Fruit fly (Drosophila melanogaster) whole organism, embryonic: ENCODE measurements around the gene CG5196.

Experiments used
- ATbp ChIP-seq: fragments of 200-800 bp; sonication (Bioruptor generic); optimal IDR thresholded peaks from 2 replicates; lab custom pipeline; 2017; ENCODE audit warnings: missing biosample characterization, mild to moderate bottlenecking, missing genetic modification characterization, missing genetic modification reagents
- Antp ChIP-seq: fragments of 200-800 bp; sonication (Bioruptor generic); optimal IDR thresholded peaks from 3 replicates; lab custom pipeline; 2016; ENCODE audit warnings: missing biosample characterization, missing genetic modification characterization
- CG10267 ChIP-seq: fragments of 200-800 bp; sonication (Bioruptor generic); optimal IDR thresholded peaks from 2 replicates; lab custom pipeline; 2018; ENCODE audit warnings: missing biosample characterization, mild to moderate bottlenecking, missing genetic modification characterization, moderate library complexity
- CG10979 ChIP-seq: fragments of 200-800 bp; sonication (Bioruptor generic); optimal IDR thresholded peaks from 2 replicates; lab custom pipeline; 2018; ENCODE audit warnings: missing biosample characterization, mild to moderate bottlenecking, missing genetic modification characterization, moderate library complexity
- CG11456 ChIP-seq: fragments of 200-800 bp; sonication (Bioruptor generic); IDR thresholded peaks from 3 replicates; pipeline ENCODE4 v1.3.6; 2022; ENCODE audit warnings: missing biosample characterization, missing genetic modification characterization
- CG14667 ChIP-seq: fragments of 200-800 bp; sonication (Bioruptor generic); IDR thresholded peaks from 2 replicates; pipeline ENCODE4 v1.3.6; 2022; ENCODE audit warnings: missing biosample characterization, missing genetic modification characterization
- CG15479 ChIP-seq: fragments of 200-800 bp; sonication (Bioruptor generic); optimal IDR thresholded peaks from 3 replicates; lab custom pipeline; 2019; ENCODE audit warnings: missing biosample characterization, mild to moderate bottlenecking, missing genetic modification characterization, moderate library complexity
- CG1832 ChIP-seq: fragments of 200-800 bp; sonication (Bioruptor generic); optimal IDR thresholded peaks from 2 replicates; lab custom pipeline; 2017; ENCODE audit warnings: missing biosample characterization, mild to moderate bottlenecking, missing genetic modification characterization, inconsistent platforms
- CG2129 ChIP-seq: fragments of 200-800 bp; sonication (Bioruptor generic); IDR thresholded peaks from 2 replicates; pipeline ENCODE4 v1.3.6; 2022; ENCODE audit warnings: missing biosample characterization, missing genetic modification characterization; ENCODE audit not compliant: partially characterized antibody
- CG31441 ChIP-seq: fragments of 200-800 bp; sonication (Bioruptor generic); IDR thresholded peaks from 2 replicates; pipeline ENCODE4 v1.3.6; 2022; ENCODE audit warnings: missing biosample characterization, missing genetic modification characterization
- CG32767 ChIP-seq: fragments of 200-800 bp; sonication (Bioruptor generic); IDR thresholded peaks from 2 replicates; pipeline ENCODE4 v1.3.6; 2022; ENCODE audit warnings: missing biosample characterization, missing genetic modification characterization
- CG3281 ChIP-seq: fragments of 200-800 bp; sonication (Bioruptor generic); optimal IDR thresholded peaks from 3 replicates; lab custom pipeline; 2017; ENCODE audit warnings: missing biosample characterization, mild to moderate bottlenecking, missing genetic modification characterization
- CG34224 ChIP-seq: fragments of 200-800 bp; sonication (Bioruptor generic); IDR thresholded peaks from 3 replicates; pipeline ENCODE4 v1.3.6; 2022; ENCODE audit warnings: missing biosample characterization, missing genetic modification characterization; ENCODE audit not compliant: partially characterized antibody
- CG3838 ChIP-seq: fragments of 200-800 bp; sonication (Bioruptor generic); optimal IDR thresholded peaks from 3 replicates; lab custom pipeline; 2016; ENCODE audit warnings: missing biosample characterization, missing genetic modification characterization
- CG43689 ChIP-seq: fragments of 200-800 bp; sonication (Bioruptor generic); IDR thresholded peaks from 2 replicates; pipeline ENCODE4 v1.3.6; 2022; ENCODE audit warnings: missing biosample characterization, missing genetic modification characterization
- CG6813 ChIP-seq: fragments of 200-800 bp; sonication (Bioruptor generic); optimal IDR thresholded peaks from 2 replicates; lab custom pipeline; 2017; ENCODE audit warnings: missing biosample characterization, missing genetic modification characterization, mild to moderate bottlenecking, moderate library complexity, missing genetic modification reagents
- CG7271 ChIP-seq: fragments of 200-800 bp; sonication (Bioruptor generic); optimal IDR thresholded peaks from 2 replicates; lab custom pipeline; 2018; ENCODE audit warnings: missing biosample characterization, mild to moderate bottlenecking, missing genetic modification characterization, moderate library complexity
- CG7372 ChIP-seq: fragments of 200-800 bp; sonication (Bioruptor generic); IDR thresholded peaks from 2 replicates; pipeline ENCODE4 v1.3.6; 2022; ENCODE audit warnings: missing biosample characterization, missing genetic modification characterization
- CG8944 ChIP-seq: fragments of 200-800 bp; sonication (Bioruptor generic); optimal IDR thresholded peaks from 3 replicates; lab custom pipeline; 2016; ENCODE audit warnings: missing biosample characterization, missing genetic modification characterization
- CG9876 ChIP-seq: fragments of 200-800 bp; sonication (Bioruptor generic); optimal IDR thresholded peaks from 2 replicates; lab custom pipeline; 2016; ENCODE audit warnings: missing biosample characterization, missing genetic modification characterization
- D19B ChIP-seq: fragments of 200-800 bp; sonication (Bioruptor generic); optimal IDR thresholded peaks from 2 replicates; lab custom pipeline; 2017; ENCODE audit warnings: missing biosample characterization, mild to moderate bottlenecking, missing genetic modification characterization
- Dip3 ChIP-seq: fragments of 200-800 bp; sonication (Bioruptor generic); optimal IDR thresholded peaks from 3 replicates; lab custom pipeline; 2016; ENCODE audit warnings: missing biosample characterization, missing genetic modification characterization
- Dll ChIP-seq: fragments of 200-800 bp; sonication (Bioruptor generic); IDR thresholded peaks from 4 replicates; pipeline ENCODE4 v1.3.6; 2022; ENCODE audit warnings: missing biosample characterization, missing genetic modification characterization; ENCODE audit not compliant: partially characterized antibody
- Drgx ChIP-seq: fragments of 200-800 bp; sonication (Bioruptor generic); IDR thresholded peaks from 2 replicates; pipeline ENCODE4 v1.3.6; 2022; ENCODE audit warnings: missing biosample characterization, missing genetic modification characterization
- E2f2 ChIP-seq: fragments of 200-800 bp; sonication (Bioruptor generic); IDR thresholded peaks from 2 replicates; pipeline ENCODE4 v1.3.6; 2022; ENCODE audit warnings: missing biosample characterization, missing genetic modification characterization
- Eip74EF ChIP-seq, 2 experiments: fragments of 200-800 bp in 1 of 2; fragments of >200 bp in 1 of 2; sonication (Bioruptor generic) in 1 of 2; optimal IDR thresholded peaks; 2 replicates each; lab custom pipeline; 2017 to 2019; ENCODE audit warnings: missing biosample characterization in 2 of 2, missing genetic modification characterization in 2 of 2, mild to moderate bottlenecking in 1 of 2, moderate library complexity in 1 of 2
- Ets65A ChIP-seq: fragments of 200-800 bp; sonication (Bioruptor generic); peaks from one replicate; lab custom pipeline; 2016; ENCODE audit warnings: missing biosample characterization, missing genetic modification characterization
- Fer3 ChIP-seq: fragments of 200-800 bp; sonication (Bioruptor generic); optimal IDR thresholded peaks from 2 replicates; lab custom pipeline; 2018; ENCODE audit warnings: missing biosample characterization, mild to moderate bottlenecking, missing genetic modification characterization, moderate library complexity
- GATAe ChIP-seq: fragments of 200-800 bp; sonication (Bioruptor generic); conservative IDR thresholded peaks from 2 replicates; pipeline ENCODE4 v1.3.6; 2022; ENCODE audit warnings: missing biosample characterization, missing genetic modification characterization
- Hr39 ChIP-seq: fragments of >200 bp; optimal IDR thresholded peaks from 2 replicates; lab custom pipeline; 2017
- Hr51 ChIP-seq, 2 experiments: fragments of 200-800 bp; sonication (Bioruptor generic); optimal IDR thresholded peaks; 2 replicates in 1 of 2; 3 replicates in 1 of 2; lab custom pipeline; 2016 to 2018; ENCODE audit warnings: missing biosample characterization in 2 of 2, missing genetic modification characterization in 2 of 2, mild to moderate bottlenecking in 1 of 2, moderate library complexity in 1 of 2
- MTF-1 ChIP-seq: fragments of 200-800 bp; sonication (Bioruptor generic); optimal IDR thresholded peaks from 2 replicates; lab custom pipeline; 2018; ENCODE audit warnings: missing biosample characterization, mild to moderate bottlenecking, missing genetic modification characterization, borderline replicate concordance
- NC2β ChIP-seq: fragments of 200-800 bp; sonication (Bioruptor generic); optimal IDR thresholded peaks from 2 replicates; lab custom pipeline; 2016; ENCODE audit warnings: missing biosample characterization, missing genetic modification characterization
- NK7.1 ChIP-seq: fragments of 200-800 bp; sonication (Bioruptor generic); optimal IDR thresholded peaks from 3 replicates; lab custom pipeline; 2016; ENCODE audit warnings: missing biosample characterization, missing genetic modification characterization
- NfI ChIP-seq: fragments of 200-800 bp; sonication (Bioruptor generic); optimal IDR thresholded peaks from 3 replicates; lab custom pipeline; 2018; ENCODE audit warnings: missing biosample characterization, mild to moderate bottlenecking, missing genetic modification characterization, moderate library complexity
- Pdp1 ChIP-seq, 2 experiments: fragments of 200-800 bp; sonication (Bioruptor generic); optimal IDR thresholded peaks; 3 replicates each; lab custom pipeline; 2016; ENCODE audit warnings: missing biosample characterization in 2 of 2, missing genetic modification characterization in 2 of 2, mild to moderate bottlenecking in 1 of 2, moderate library complexity in 1 of 2
- bsh ChIP-seq, 2 experiments: fragments of 200-800 bp; sonication (Bioruptor generic); optimal IDR thresholded peaks; 2 replicates each; lab custom pipeline; 2017 to 2018; ENCODE audit warnings: mild to moderate bottlenecking in 2 of 2, missing biosample characterization in 2 of 2, missing genetic modification characterization in 2 of 2, moderate library complexity in 1 of 2
- cwo ChIP-seq: fragments of 200-800 bp; sonication (Bioruptor generic); optimal IDR thresholded peaks from 3 replicates; lab custom pipeline; 2017; ENCODE audit warnings: missing biosample characterization, missing genetic modification characterization, mild to moderate bottlenecking, moderate library complexity, missing genetic modification reagents
- dmrt11E ChIP-seq: fragments of 200-800 bp; sonication (Bioruptor generic); optimal IDR thresholded peaks from 3 replicates; lab custom pipeline; 2018; ENCODE audit warnings: missing biosample characterization, mild to moderate bottlenecking, missing genetic modification characterization, moderate library complexity
- eve ChIP-seq, 2 experiments: fragments of >200 bp; optimal IDR thresholded peaks; 2 replicates each; lab custom pipeline; 2017; ENCODE audit warnings: missing biosample characterization in 2 of 2, missing genetic modification characterization in 2 of 2
- hb ChIP-seq: fragments of 200-800 bp; sonication (Bioruptor generic); IDR thresholded peaks from 3 replicates; pipeline ENCODE4 v1.3.6; 2022; ENCODE audit warnings: missing biosample characterization, missing genetic modification characterization; ENCODE audit not compliant: partially characterized antibody
- nmo ChIP-seq: fragments of 200-800 bp; sonication (Bioruptor generic); optimal IDR thresholded peaks from 2 replicates; lab custom pipeline; 2018; ENCODE audit warnings: missing biosample characterization, mild to moderate bottlenecking, missing genetic modification characterization, moderate library complexity
- sr ChIP-seq: fragments of 200-800 bp; sonication (Bioruptor generic); IDR thresholded peaks from 3 replicates; pipeline ENCODE4 v1.3.6; 2022; ENCODE audit warnings: missing biosample characterization, missing genetic modification characterization
- stc ChIP-seq: fragments of 200-800 bp; sonication (Bioruptor generic); IDR thresholded peaks from 2 replicates; pipeline ENCODE4 v1.3.6; 2022; ENCODE audit warnings: missing biosample characterization, missing genetic modification characterization
- tll ChIP-seq, 2 experiments: fragments of 200-800 bp in 1 of 2; fragments of >200 bp in 1 of 2; sonication (Bioruptor generic) in 1 of 2; optimal IDR thresholded peaks; 2 replicates each; lab custom pipeline; 2017 to 2019; ENCODE audit warnings: missing biosample characterization in 2 of 2, missing genetic modification characterization in 2 of 2, mild to moderate bottlenecking in 1 of 2, moderate library complexity in 1 of 2
- vvl ChIP-seq: fragments of 200-800 bp; sonication (Bioruptor generic); IDR thresholded peaks from 2 replicates; pipeline ENCODE4 v1.3.6; 2022; ENCODE audit warnings: missing biosample characterization, missing genetic modification characterization
- wdn ChIP-seq: fragments of 200-800 bp; sonication (Bioruptor generic); IDR thresholded peaks from 2 replicates; pipeline ENCODE4 v1.3.6; 2022; ENCODE audit warnings: missing biosample characterization, missing genetic modification characterization
- zf30C ChIP-seq: fragments of 200-800 bp; sonication (Bioruptor generic); optimal IDR thresholded peaks from 3 replicates; lab custom pipeline; 2018; ENCODE audit warnings: missing biosample characterization, mild to moderate bottlenecking, missing genetic modification characterization

CG5196 gene

DNA sequence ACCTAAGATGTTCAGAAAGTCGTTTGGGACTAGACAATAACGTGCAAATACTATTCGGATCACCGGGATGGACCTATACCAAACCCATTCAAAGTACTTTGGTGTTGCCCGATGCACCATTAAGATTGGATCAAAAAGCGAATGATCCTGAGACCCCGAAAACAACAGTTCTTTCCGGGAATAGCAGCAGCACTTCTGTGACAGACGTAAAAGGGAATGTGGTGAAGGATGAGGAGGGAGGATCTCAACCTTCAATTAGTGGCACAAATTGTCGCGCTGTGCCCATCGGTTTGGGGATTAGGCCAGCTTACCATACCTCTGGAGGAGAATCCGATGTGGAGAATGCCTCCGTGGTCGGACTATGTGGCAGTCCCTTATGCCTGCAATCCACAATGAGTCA, 40.2 kb downstream of the CG5196 start:
- no peak for TF ChIP-seq CG3838
- TF ChIP-seq CG7372 (GFP tag; lab: Robert Waterston, UW): no peak
- peak; percentile 92 for TF ChIP-seq Ets65A (GFP tag; lab: Kevin White, UChicago)
- TF ChIP-seq CG43689: no peak
- no peak for TF ChIP-seq Eip74EF (GFP tag; optimal IDR thresholded peaks at IDR 0.05; lab: Kevin White, UChicago)
- no peak for TF ChIP-seq ATbp (GFP tag; lab: Kevin White, UChicago)

DNA sequence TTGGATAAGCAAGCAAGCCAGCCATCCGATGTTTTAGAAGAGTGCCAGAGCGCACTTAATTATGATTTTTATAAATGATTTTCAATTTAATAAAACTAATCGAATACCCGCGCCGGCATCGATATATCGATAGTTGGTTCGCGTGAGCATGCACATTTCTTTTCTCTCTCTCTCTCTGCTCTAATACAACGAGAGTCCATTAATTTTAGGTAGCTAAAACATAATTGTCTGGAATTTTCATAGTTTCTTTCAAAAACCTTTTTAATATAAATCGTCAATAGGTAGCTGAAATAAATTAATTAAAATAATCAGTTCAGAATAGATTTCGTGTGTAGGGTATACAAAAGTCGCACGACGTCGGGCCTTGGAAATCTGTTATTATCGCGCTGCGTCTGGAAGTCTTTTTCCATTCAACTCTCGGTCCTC, 40.8 kb downstream of the CG5196 start, which contains the start of gene CG18549:
TSS of gene CG18549 (plus strand) at position 408 of the 426 bp plus-strand sequence.
- TF ChIP-seq eve (GFP tag; optimal IDR thresholded peaks at IDR 0.05; lab: Kevin White, UChicago): no peak
- peak; percentile 100 for TF ChIP-seq dmrt11E
- peak; percentile 99 for TF ChIP-seq CG31441
- peak; percentile 99 for TF ChIP-seq wdn (GFP tag; lab: Robert Waterston, UW)
- peak; percentile 99 for TF ChIP-seq GATAe (GFP tag; lab: Robert Waterston, UW)
- TF ChIP-seq Dip3 (GFP tag; lab: Kevin White, UChicago): peak; percentile 99
- peak; percentile 99 for TF ChIP-seq CG8944 (GFP tag; lab: Kevin White, UChicago)
- TF ChIP-seq CG10979 (tag; lab: Kevin White, UChicago): peak; percentile 100
- peak in 1 of 2 experiments; percentile 89 for TF ChIP-seq tll (GFP tag; optimal IDR thresholded peaks at IDR 0.05; lab: Kevin White, UChicago)
- TF ChIP-seq cwo (GFP tag; lab: Kevin White, UChicago): peak; percentile 99
- peak; percentile 100 for TF ChIP-seq NfI (GFP tag; lab: Kevin White, UChicago)
- TF ChIP-seq Dll (GFP tag; lab: Robert Waterston, UW): peak; percentile 90
- TF ChIP-seq D19B (GFP tag; lab: Kevin White, UChicago): peak; percentile 97
- no peak for TF ChIP-seq CG1832 (GFP tag; lab: Kevin White, UChicago)
- peak; percentile 99 for TF ChIP-seq CG7271 (tag; lab: Kevin White, UChicago)
- peak; percentile 100 for TF ChIP-seq CG32767 (GFP tag; lab: Robert Waterston, UW)
- peak; percentile 100 for TF ChIP-seq stc (GFP tag; lab: Robert Waterston, UW)
- peak; percentile 99; the same call in 2 of the 3 replicates for TF ChIP-seq sr (GFP tag; lab: Robert Waterston, UW)
- TF ChIP-seq nmo (GFP tag; lab: Kevin White, UChicago): peak; percentile 100
- TF ChIP-seq NK7.1 (GFP tag; lab: Kevin White, UChicago): peak; percentile 99
- TF ChIP-seq CG2129 (GFP tag; lab: Robert Waterston, UW): peak; percentile 62
- TF ChIP-seq MTF-1 (GFP tag; lab: Kevin White, UChicago): peak; percentile 99
- peak; percentile 100 for TF ChIP-seq CG11456 (GFP tag; lab: Robert Waterston, UW)
- TF ChIP-seq CG15479 (GFP tag; lab: Kevin White, UChicago): peak; percentile 71
- peak; percentile 100 for TF ChIP-seq CG10267 (tag; lab: Kevin White, UChicago)
- peak; percentile 100 for TF ChIP-seq Fer3 (tag; lab: Kevin White, UChicago)
- TF ChIP-seq Antp (GFP tag; lab: Kevin White, UChicago): peak; percentile 99
- TF ChIP-seq CG6813 (GFP tag; lab: Kevin White, UChicago): peak; percentile 99
- peak; percentile 65 for TF ChIP-seq zf30C (GFP tag; lab: Kevin White, UChicago)
- peak; percentile 72; the same call in 2 of the 3 replicates for TF ChIP-seq hb (GFP tag; lab: Robert Waterston, UW)
- peak; percentile 100 for TF ChIP-seq vvl (GFP tag; lab: Robert Waterston, UW)
- peak; percentile 99 for TF ChIP-seq CG3281 (GFP tag; lab: Kevin White, UChicago)
- TF ChIP-seq bsh (GFP tag; optimal IDR thresholded peaks at IDR 0.05; lab: Kevin White, UChicago): peak; percentile 100
- TF ChIP-seq Drgx (GFP tag; lab: Robert Waterston, UW): peak; percentile 100
- peak; percentile 99 for TF ChIP-seq CG14667 (GFP tag; lab: Robert Waterston, UW)
- peak; percentile 99 for TF ChIP-seq NC2β (GFP tag; lab: Kevin White, UChicago)
- TF ChIP-seq Hr39: no peak
- TF ChIP-seq Hr51 (GFP tag; optimal IDR thresholded peaks at IDR 0.05; lab: Kevin White, UChicago): peak; percentile 99 to 100
- peak; percentile 98 for TF ChIP-seq E2f2 (GFP tag; lab: Robert Waterston, UW)
- peak; percentile 96 for TF ChIP-seq CG9876
- peak; percentile 89 for TF ChIP-seq CG34224
- TF ChIP-seq Pdp1 (GFP tag; optimal IDR thresholded peaks at IDR 0.05; lab: Kevin White, UChicago): peak; percentile 99
